Fruit fly (Drosophila melanogaster): Measurements from ENCODE around the gene CG5346.

dm6 chr3R:22530305-22530704 lies 1.8 kb upstream of the CG5346 start, which contains the start of gene CG33099:
- TF ChIP-seq pan (optimal IDR thresholded peaks at IDR 0.05) = no peak
- no peak for TF ChIP-seq Dfd (GFP tag; optimal IDR thresholded peaks at IDR 0.05)
- peak; percentile 36 for TF ChIP-seq rgr (GFP tag; optimal IDR thresholded peaks at IDR 0.05)

Measured in whole organism, wandering third instar larva.